Fruit fly (Drosophila melanogaster) whole organism, embryonic: ENCODE results near the gene Vps13D.
A peak's percentile ranks its signal among the peaks of the same experiment; 100 is the strongest.

Experiments used
- CG10209 ChIP-seq: fragments of 200-800 bp; sonication (Bioruptor generic); optimal IDR thresholded peaks from 3 replicates; lab custom pipeline; 2017; ENCODE audit warnings: missing biosample characterization, mild to moderate bottlenecking, missing genetic modification characterization, missing genetic modification reagents
- CG10274 ChIP-seq: fragments of 200-800 bp; sonication (Bioruptor generic); optimal IDR thresholded peaks from 3 replicates; lab custom pipeline; 2017; ENCODE audit warnings: missing biosample characterization, mild to moderate bottlenecking, missing genetic modification characterization
- CG11504 ChIP-seq: fragments of 200-800 bp; sonication (Bioruptor generic); optimal IDR thresholded peaks from 3 replicates; lab custom pipeline; 2019; ENCODE audit warnings: missing biosample characterization, mild to moderate bottlenecking, missing genetic modification characterization, moderate library complexity
- CG12942 ChIP-seq: fragments of 200-800 bp; sonication (Bioruptor generic); optimal IDR thresholded peaks from 3 replicates; lab custom pipeline; 2016; ENCODE audit warnings: missing biosample characterization, missing genetic modification characterization
- CG13624 ChIP-seq: fragments of 200-800 bp; sonication (Bioruptor generic); optimal IDR thresholded peaks from 2 replicates; lab custom pipeline; 2016; ENCODE audit warnings: missing biosample characterization, missing genetic modification characterization
- CG14050 ChIP-seq: fragments of 200-800 bp; sonication (Bioruptor generic); IDR thresholded peaks from 3 replicates; pipeline ENCODE4 v1.3.6; 2022; ENCODE audit warnings: missing biosample characterization, missing genetic modification characterization
- CG14441 ChIP-seq: fragments of 200-800 bp; sonication (Bioruptor generic); IDR thresholded peaks from 2 replicates; pipeline ENCODE4 v1.3.6; 2022; ENCODE audit warnings: missing biosample characterization, missing genetic modification characterization
- CG15011 ChIP-seq: fragments of 200-800 bp; sonication (Bioruptor generic); optimal IDR thresholded peaks from 3 replicates; lab custom pipeline; 2018; ENCODE audit warnings: missing biosample characterization, mild to moderate bottlenecking, missing genetic modification characterization
- CG17829 ChIP-seq: fragments of 200-800 bp; optimal IDR thresholded peaks from 2 replicates; lab custom pipeline; 2019; ENCODE audit warnings: missing biosample characterization, mild to moderate bottlenecking, missing genetic modification characterization, moderate library complexity
- CG2712 ChIP-seq: fragments of 200-800 bp; optimal IDR thresholded peaks from 3 replicates; lab custom pipeline; 2019; ENCODE audit warnings: missing biosample characterization, mild to moderate bottlenecking, missing genetic modification characterization, moderate library complexity
- CG32772 ChIP-seq: fragments of 200-800 bp; sonication (Bioruptor generic); IDR thresholded peaks from 2 replicates; pipeline ENCODE4 v1.3.6; 2022; ENCODE audit warnings: missing biosample characterization, missing genetic modification characterization
- CG34422 ChIP-seq: fragments of 200-800 bp; sonication (Bioruptor generic); IDR thresholded peaks from 3 replicates; pipeline ENCODE4 v1.3.6; 2022; ENCODE audit warnings: missing biosample characterization, missing genetic modification characterization
- CG42726 ChIP-seq: fragments of 200-800 bp; sonication (Bioruptor generic); IDR thresholded peaks from 2 replicates; pipeline ENCODE4 v1.3.6; 2022; ENCODE audit warnings: missing biosample characterization, missing genetic modification characterization; ENCODE audit not compliant: partially characterized antibody
- CG6175 ChIP-seq: fragments of 200-800 bp; sonication (Bioruptor generic); IDR thresholded peaks from 3 replicates; pipeline ENCODE4 v1.3.6; 2022; ENCODE audit warnings: missing biosample characterization, missing genetic modification characterization
- CG7271 ChIP-seq: fragments of 200-800 bp; sonication (Bioruptor generic); optimal IDR thresholded peaks from 2 replicates; lab custom pipeline; 2018; ENCODE audit warnings: missing biosample characterization, mild to moderate bottlenecking, missing genetic modification characterization, moderate library complexity
- CG9215 ChIP-seq: fragments of 200-800 bp; sonication (Bioruptor generic); IDR thresholded peaks from 2 replicates; pipeline ENCODE4 v1.3.6; 2022; ENCODE audit warnings: missing biosample characterization, missing genetic modification characterization
- CG9817 ChIP-seq: fragments of 200-800 bp; sonication (Bioruptor generic); optimal IDR thresholded peaks from 2 replicates; lab custom pipeline; 2018; ENCODE audit warnings: missing biosample characterization, mild to moderate bottlenecking, missing genetic modification characterization, moderate library complexity
- Dp ChIP-seq: fragments of 200-800 bp; sonication (Bioruptor generic); optimal IDR thresholded peaks from 2 replicates; lab custom pipeline; 2018; ENCODE audit warnings: missing biosample characterization, mild to moderate bottlenecking, missing genetic modification characterization, moderate library complexity
- E2f1 ChIP-seq: fragments of 200-800 bp; sonication (Bioruptor generic); IDR thresholded peaks from 2 replicates; pipeline ENCODE4 v1.3.6; 2022; ENCODE audit warnings: missing biosample characterization, missing genetic modification characterization
- Elba2 ChIP-seq: fragments of 200-800 bp; sonication (Bioruptor generic); optimal IDR thresholded peaks from 3 replicates; lab custom pipeline; 2016; ENCODE audit warnings: missing biosample characterization, missing genetic modification characterization
- Max ChIP-seq: fragments of 200-800 bp; sonication (Bioruptor generic); optimal IDR thresholded peaks from 2 replicates; lab custom pipeline; 2016; ENCODE audit warnings: missing biosample characterization, mild to moderate bottlenecking, missing genetic modification characterization
- Mes4 ChIP-seq: fragments of 200-800 bp; sonication (Bioruptor generic); optimal IDR thresholded peaks from 2 replicates; lab custom pipeline; 2016; ENCODE audit warnings: missing biosample characterization, missing genetic modification characterization
- Nf-YC ChIP-seq: fragments of 200-800 bp; optimal IDR thresholded peaks from 3 replicates; lab custom pipeline; 2019; ENCODE audit warnings: missing biosample characterization, mild to moderate bottlenecking, missing genetic modification characterization, moderate library complexity
- Opbp ChIP-seq: fragments of 200-800 bp; sonication (Bioruptor generic); IDR thresholded peaks from 3 replicates; pipeline ENCODE4 v1.3.6; 2022; ENCODE audit warnings: missing biosample characterization, missing genetic modification characterization; ENCODE audit not compliant: partially characterized antibody
- Poxn ChIP-seq: fragments of 200-800 bp; sonication (Bioruptor generic); IDR thresholded peaks from 2 replicates; pipeline ENCODE4 v1.3.6; 2022; ENCODE audit warnings: missing biosample characterization, missing genetic modification characterization
- Ravus ChIP-seq: fragments of 200-800 bp; sonication (Bioruptor generic); IDR thresholded peaks from 2 replicates; pipeline ENCODE4 v1.3.6; 2022; ENCODE audit warnings: missing biosample characterization, missing genetic modification characterization
- Ssrp ChIP-seq: fragments of 200-800 bp; sonication (Bioruptor generic); optimal IDR thresholded peaks from 2 replicates; lab custom pipeline; 2018; ENCODE audit warnings: missing biosample characterization, mild to moderate bottlenecking, missing genetic modification characterization, moderate library complexity
- TFAM ChIP-seq: fragments of 200-800 bp; sonication (Bioruptor generic); optimal IDR thresholded peaks from 2 replicates; lab custom pipeline; 2017; ENCODE audit warnings: missing biosample characterization, missing genetic modification characterization, inconsistent platforms
- ac ChIP-seq: fragments of 200-800 bp; sonication (Bioruptor generic); optimal IDR thresholded peaks from 3 replicates; lab custom pipeline; 2017; ENCODE audit warnings: missing biosample characterization, mild to moderate bottlenecking, missing genetic modification characterization
- ash1 ChIP-seq: fragments of 200-800 bp; sonication (Bioruptor generic); optimal IDR thresholded peaks from 2 replicates; lab custom pipeline; 2018; ENCODE audit warnings: missing biosample characterization, mild to moderate bottlenecking, missing genetic modification characterization
- ato ChIP-seq: fragments of 200-800 bp; sonication (Bioruptor generic); IDR thresholded peaks from 2 replicates; pipeline ENCODE4 v1.3.6; 2022; ENCODE audit warnings: missing biosample characterization, missing genetic modification characterization; ENCODE audit not compliant: partially characterized antibody
- caup ChIP-seq: fragments of 200-800 bp; sonication (Bioruptor generic); optimal IDR thresholded peaks from 3 replicates; lab custom pipeline; 2017; ENCODE audit warnings: missing biosample characterization, mild to moderate bottlenecking, missing genetic modification characterization, moderate library complexity; ENCODE audit not compliant: severe bottlenecking
- chinmo ChIP-seq: fragments of 200-800 bp; sonication (Bioruptor generic); IDR thresholded peaks from 4 replicates; pipeline ENCODE4 v1.3.6; 2022; ENCODE audit warnings: missing biosample characterization, missing genetic modification characterization; ENCODE audit not compliant: partially characterized antibody
- croc ChIP-seq: fragments of 200-800 bp; sonication (Bioruptor generic); conservative IDR thresholded peaks from 3 replicates; pipeline ENCODE4 v1.3.6; 2022; ENCODE audit warnings: missing biosample characterization, missing genetic modification characterization
- fd64A ChIP-seq: fragments of 200-800 bp; sonication (Bioruptor generic); optimal IDR thresholded peaks from 3 replicates; lab custom pipeline; 2018; ENCODE audit warnings: missing biosample characterization, mild to moderate bottlenecking, missing genetic modification characterization
- gcm2 ChIP-seq: fragments of 200-800 bp; sonication (Bioruptor generic); optimal IDR thresholded peaks from 2 replicates; lab custom pipeline; 2016; ENCODE audit warnings: missing biosample characterization, missing genetic modification characterization
- gsb ChIP-seq: fragments of 200-800 bp; sonication (Bioruptor generic); IDR thresholded peaks from 2 replicates; pipeline ENCODE4 v1.3.6; 2022; ENCODE audit warnings: missing biosample characterization, missing genetic modification characterization
- lilli ChIP-seq: fragments of 200-800 bp; sonication (Bioruptor generic); optimal IDR thresholded peaks from 3 replicates; lab custom pipeline; 2016; ENCODE audit warnings: missing biosample characterization, missing genetic modification characterization
- lmd ChIP-seq: fragments of 200-800 bp; sonication (Bioruptor generic); IDR thresholded peaks from 2 replicates; pipeline ENCODE4 v1.3.6; 2022; ENCODE audit warnings: missing biosample characterization, missing genetic modification characterization
- lola ChIP-seq, 3 experiments: fragments of >200 bp in 2 of 3; fragments of 200-800 bp in 1 of 3; sonication (Bioruptor generic) in 1 of 3; optimal IDR thresholded peaks; 2 replicates each; lab custom pipeline; 2017 to 2019; ENCODE audit warnings: missing biosample characterization in 3 of 3, missing genetic modification characterization in 3 of 3, mild to moderate bottlenecking in 1 of 3, moderate library complexity in 1 of 3
- nerfin-1 ChIP-seq: fragments of 200-800 bp; sonication (Bioruptor generic); optimal IDR thresholded peaks from 3 replicates; lab custom pipeline; 2019; ENCODE audit warnings: missing biosample characterization, mild to moderate bottlenecking, missing genetic modification characterization, moderate library complexity
- oc ChIP-seq: fragments of 200-800 bp; sonication (Bioruptor generic); optimal IDR thresholded peaks from 2 replicates; lab custom pipeline; 2018; ENCODE audit warnings: missing biosample characterization, mild to moderate bottlenecking, missing genetic modification characterization, moderate library complexity
- otp ChIP-seq: fragments of 200-800 bp; sonication (Bioruptor generic); IDR thresholded peaks from 3 replicates; pipeline ENCODE4, ENCODE4 v1.3.6; 2022; ENCODE audit warnings: missing biosample characterization, missing genetic modification characterization
- p53 ChIP-seq: fragments of 200-800 bp; sonication (Bioruptor generic); optimal IDR thresholded peaks from 2 replicates; lab custom pipeline; 2016; ENCODE audit warnings: missing biosample characterization, missing genetic modification characterization
- pfk ChIP-seq: fragments of 200-800 bp; sonication (Bioruptor generic); optimal IDR thresholded peaks from 2 replicates; lab custom pipeline; 2018; ENCODE audit warnings: missing biosample characterization, mild to moderate bottlenecking, missing genetic modification characterization, moderate library complexity
- sens-2 ChIP-seq: fragments of 200-800 bp; sonication (Bioruptor generic); IDR thresholded peaks from 2 replicates; pipeline ENCODE4 v1.3.6; 2022; ENCODE audit warnings: missing biosample characterization, missing genetic modification characterization
- sob ChIP-seq: fragments of 200-800 bp; sonication (Bioruptor generic); IDR thresholded peaks from 2 replicates; pipeline ENCODE4 v1.3.6; 2022; ENCODE audit warnings: missing biosample characterization, missing genetic modification characterization
- sr ChIP-seq: fragments of 200-800 bp; sonication (Bioruptor generic); IDR thresholded peaks from 3 replicates; pipeline ENCODE4 v1.3.6; 2022; ENCODE audit warnings: missing biosample characterization, missing genetic modification characterization
- ttk ChIP-seq: fragments of 200-800 bp; sonication (Bioruptor generic); IDR thresholded peaks from 2 replicates; pipeline ENCODE4 v2.1.2; 2022; ENCODE audit warnings: missing biosample characterization, missing genetic modification characterization

The Vps13D gene

dm6 chr3L:12772740-12773686 lies 18.2 kb downstream of the Vps13D start, which contains the start of gene Hip1 (continued):
- TF ChIP-seq ttk, result no peak
- no peak for TF ChIP-seq Max (GFP tag; lab: Kevin White, UChicago)
- TF ChIP-seq CG32772, result no peak
- TF ChIP-seq CG9215 (GFP tag; lab: Robert Waterston, UW), result no peak
- TF ChIP-seq otp, result no peak
- no peak for TF ChIP-seq sob (GFP tag; lab: Robert Waterston, UW)
- no peak for TF ChIP-seq CG15011 (GFP tag; lab: Kevin White, UChicago)
- no peak for TF ChIP-seq lola (GFP tag; optimal IDR thresholded peaks at IDR 0.05; lab: Kevin White, UChicago)
- TF ChIP-seq CG12942 (GFP tag; lab: Kevin White, UChicago), result no peak
- peak; percentile 78 for TF ChIP-seq ato
- no peak for TF ChIP-seq gcm2 (GFP tag; lab: Kevin White, UChicago)
- no peak for TF ChIP-seq CG17829 (tag; lab: Kevin White, UChicago)
- no peak for TF ChIP-seq E2f1
- TF ChIP-seq caup (GFP tag; lab: Kevin White, UChicago), result no peak
- TF ChIP-seq CG11504, result no peak
- TF ChIP-seq CG2712 (tag; lab: Kevin White, UChicago), result no peak
- TF ChIP-seq Nf-YC (tag; lab: Kevin White, UChicago), result no peak
- TF ChIP-seq CG10209, result no peak
- no peak for TF ChIP-seq Ssrp
- no peak for TF ChIP-seq gsb (GFP tag; lab: Robert Waterston, UW)
- TF ChIP-seq CG13624 (GFP tag; lab: Kevin White, UChicago), result no peak
- TF ChIP-seq CG42726 (GFP tag; lab: Robert Waterston, UW), result peak; percentile 84
- TF ChIP-seq CG7271 (tag; lab: Kevin White, UChicago), result no peak
- TF ChIP-seq sens-2 (GFP tag; lab: Robert Waterston, UW), result no peak
- no peak for TF ChIP-seq sr (GFP tag; lab: Robert Waterston, UW)
- TF ChIP-seq CG6175 (GFP tag; lab: Robert Waterston, UW), result no peak
- peak; percentile 88 for TF ChIP-seq Dp (GFP tag; lab: Kevin White, UChicago)
- no peak for TF ChIP-seq Elba2
- peak; percentile 87 for TF ChIP-seq Opbp (GFP tag; lab: Robert Waterston, UW)
- no peak for TF ChIP-seq ac (GFP tag; lab: Kevin White, UChicago)
- TF ChIP-seq CG14050 (GFP tag; lab: Robert Waterston, UW), result no peak
- no peak for TF ChIP-seq CG9817 (tag; lab: Kevin White, UChicago)
- no peak for TF ChIP-seq oc
- TF ChIP-seq Poxn (GFP tag; lab: Robert Waterston, UW), result no peak
- no peak for TF ChIP-seq pfk (GFP tag; lab: Kevin White, UChicago)
- TF ChIP-seq CG34422 (GFP tag; lab: Robert Waterston, UW), result no peak
- peak; percentile 91; the same call in 3 of the 4 replicates for TF ChIP-seq chinmo (GFP tag; lab: Robert Waterston, UW)
- no peak for TF ChIP-seq Ravus (GFP tag; lab: Robert Waterston, UW)
- no peak for TF ChIP-seq fd64A
- no peak for TF ChIP-seq CG14441 (GFP tag; lab: Robert Waterston, UW)
- no peak for TF ChIP-seq TFAM (GFP tag; lab: Kevin White, UChicago)
- no peak for TF ChIP-seq ash1 (GFP tag; lab: Kevin White, UChicago)
- TF ChIP-seq croc (GFP tag; lab: Robert Waterston, UW), result no peak
- TF ChIP-seq nerfin-1 (tag; lab: Kevin White, UChicago), result no peak
- TF ChIP-seq lmd, result no peak
- no peak for TF ChIP-seq Mes4 (GFP tag; lab: Kevin White, UChicago)
- TF ChIP-seq p53 (GFP tag; lab: Kevin White, UChicago), result no peak
- TF ChIP-seq lilli (GFP tag; lab: Kevin White, UChicago), result no peak
- TF ChIP-seq CG10274 (GFP tag; lab: Kevin White, UChicago), result no peak
